Fruit fly (Drosophila melanogaster): ENCODE results near the gene Desat2.

DNA sequence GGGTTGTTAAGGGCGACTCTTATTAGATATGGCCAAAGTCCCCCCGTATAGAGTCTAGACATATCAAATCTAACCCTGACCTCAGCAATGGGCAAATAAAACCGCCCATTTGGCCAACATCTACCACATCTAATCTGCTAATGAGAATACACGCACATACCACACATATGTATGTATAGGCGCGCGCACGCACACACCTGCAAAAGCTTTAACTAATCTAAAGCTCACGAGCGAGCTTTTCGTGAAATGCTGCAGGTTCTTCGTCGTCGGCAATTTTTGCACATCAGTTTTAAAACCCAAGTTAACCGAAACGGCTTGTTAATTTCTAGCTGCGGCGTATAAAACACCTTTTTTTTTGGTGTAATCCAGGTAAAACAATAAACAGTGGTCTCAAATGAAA lies 7.7 kb downstream of the Desat2 start:
- no peak for TF ChIP-seq pan (optimal IDR thresholded peaks at IDR 0.05)
- no peak for TF ChIP-seq Dll (optimal IDR thresholded peaks at IDR 0.05)
- no peak for TF ChIP-seq usp (GFP tag; optimal IDR thresholded peaks at IDR 0.05)
- no peak for TF ChIP-seq CG8478 (optimal IDR thresholded peaks at IDR 0.05)
- no peak for TF ChIP-seq psq (optimal IDR thresholded peaks at IDR 0.05)
- TF ChIP-seq EcR (GFP tag; optimal IDR thresholded peaks at IDR 0.05): no peak

Data from whole organism.